Fruit fly (Drosophila melanogaster) Kc167 (cell line): ENCODE measurements around the gene kmr.

Source experiments
- Sin3A ChIP-seq: fragments of >200 bp; optimal IDR thresholded peaks from 2 replicates; lab custom pipeline; 2018; ENCODE audit warnings: missing external identifiers
- h ChIP-seq: fragments of >200 bp; optimal IDR thresholded peaks from 3 replicates; lab custom pipeline; 2018; ENCODE audit warnings: missing external identifiers
- psq ChIP-seq: fragments of >200 bp; optimal IDR thresholded peaks from 2 replicates; lab custom pipeline; 2017; ENCODE audit warnings: missing external identifiers

DNA sequence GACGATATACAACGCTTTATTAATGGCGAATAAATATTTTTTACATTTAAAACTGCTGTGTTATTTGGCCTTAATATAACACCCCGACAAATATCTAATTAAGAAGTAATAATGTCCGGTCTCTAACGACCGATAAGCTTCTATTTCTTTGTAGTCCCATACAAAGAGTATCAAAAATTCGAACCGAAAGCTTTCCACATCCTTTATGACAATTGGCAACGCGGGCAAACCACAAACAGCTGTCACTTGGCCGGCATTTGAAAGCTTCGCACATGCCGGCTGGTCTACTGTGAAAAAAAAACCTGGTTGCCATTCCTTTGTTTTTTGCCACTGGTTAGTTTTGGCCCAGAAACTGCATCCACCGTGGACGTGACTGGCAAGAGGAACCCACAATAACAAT, 67.0 kb downstream of the kmr start, which contains the start of gene Dip-B:
- TF ChIP-seq psq (lab: Kevin White, UChicago) (no peak), Sin3A (lab: Kevin White, UChicago) (no peak), h (lab: Kevin White, UChicago) (no peak)
